Fruit fly (Drosophila melanogaster) whole organism: ENCODE results near the gene CG33230.

ENCODE experiments used
- pan ChIP-seq: fragments of >200 bp; optimal IDR thresholded peaks from 2 replicates; lab custom pipeline; 2017
- psq ChIP-seq: fragments of >200 bp; optimal IDR thresholded peaks from 2 replicates; lab custom pipeline; 2017
- usp ChIP-seq: fragments of >200 bp; optimal IDR thresholded peaks from 2 replicates; lab custom pipeline; 2017; ENCODE audit warnings: missing biosample characterization, missing genetic modification characterization, mixed read lengths

- no peak for TF ChIP-seq usp (GFP tag; lab: Kevin White, UChicago)
- TF ChIP-seq pan (lab: Kevin White, UChicago) = no peak
- TF ChIP-seq psq = no peak
Measured at dm6 chr3L:1615701-1616100, 2.5 kb upstream of the CG33230 start, which contains the start of gene CG12105.
